Worm (Caenorhabditis elegans) whole organism, late embryonic: ENCODE results near the gene F25E2.2.
A peak's percentile ranks its signal among the peaks of the same experiment; 100 is the strongest.

Experiments used
- nhr-11 ChIP-seq: fragments of 150-350 bp; optimal IDR thresholded peaks from 2 replicates; lab custom pipeline; 2014; ENCODE audit warnings: missing biosample characterization, missing genetic modification characterization
- pax-1 ChIP-seq: fragments of 150-350 bp; optimal IDR thresholded peaks from 2 replicates; lab custom pipeline; 2014; ENCODE audit warnings: missing biosample characterization, missing genetic modification characterization
- pqm-1 ChIP-seq: sonication (generic microtip); optimal IDR thresholded peaks from 2 replicates; lab custom pipeline; 2016; ENCODE audit warnings: missing genetic modification characterization, missing compliant biosample characterization
- ref-2 ChIP-seq: sonication (generic microtip); optimal IDR thresholded peaks from 2 replicates; lab custom pipeline; 2016; ENCODE audit warnings: missing genetic modification characterization, missing compliant biosample characterization
- unc-55 ChIP-seq: sonication (generic microtip); optimal IDR thresholded peaks from 2 replicates; lab custom pipeline; 2017; ENCODE audit warnings: missing biosample characterization, missing genetic modification reagents, missing genetic modification characterization

- TF ChIP-seq nhr-11 (tag; lab: Kevin White, UChicago) (no peak), pqm-1 (tag; lab: Kevin White, UChicago) (no peak), pax-1 (tag; lab: Kevin White, UChicago) (no peak), unc-55 (GFP tag; lab: Kevin White, UChicago) (peak; percentile 21), ref-2 (tag; lab: Kevin White, UChicago) (no peak)
Measured at ce11 chrX:787992-788391, 22.6 kb downstream of the F25E2.2 start, which contains the start of gene attf-5.
